Worm (Caenorhabditis elegans) whole organism, late embryonic: Measurements from ENCODE around the gene Y36E3A.2.

Experiments used
- K09A11.1 ChIP-seq: sonication (generic microtip); optimal IDR thresholded peaks from 2 replicates; lab custom pipeline; 2017; ENCODE audit warnings: antibody characterized with exemption, mild to moderate bottlenecking, missing genetic modification characterization, missing compliant biosample characterization; ENCODE audit not compliant: insufficient read depth
- ahr-1 ChIP-seq: sonication (generic microtip); optimal IDR thresholded peaks from 2 replicates; lab custom pipeline; 2016; ENCODE audit warnings: missing genetic modification characterization, missing compliant biosample characterization
- ama-1 ChIP-seq: fragments of 150-350 bp; optimal IDR thresholded peaks from 2 replicates; lab custom pipeline; 2014
- ceh-6 ChIP-seq: fragments of 200-800 bp; sonication (Bioruptor generic); optimal IDR thresholded peaks from 2 replicates; lab custom pipeline; 2018; ENCODE audit warnings: mild to moderate bottlenecking, missing genetic modification characterization, missing compliant biosample characterization
- ceh-9 ChIP-seq: sonication (generic microtip); optimal IDR thresholded peaks from 2 replicates; lab custom pipeline; 2016; ENCODE audit warnings: mild to moderate bottlenecking, missing genetic modification characterization, inconsistent platforms, missing compliant biosample characterization
- elt-2 ChIP-seq: sonication (generic microtip); optimal IDR thresholded peaks from 2 replicates; lab custom pipeline; 2016; ENCODE audit warnings: missing genetic modification reagents, missing genetic modification characterization, missing compliant biosample characterization
- ets-4 ChIP-seq: sonication (generic microtip); optimal IDR thresholded peaks from 2 replicates; lab custom pipeline; 2016; ENCODE audit warnings: missing genetic modification characterization, missing compliant biosample characterization
- nhr-11 ChIP-seq: fragments of 150-350 bp; optimal IDR thresholded peaks from 2 replicates; lab custom pipeline; 2014; ENCODE audit warnings: missing biosample characterization, missing genetic modification characterization
- pax-1 ChIP-seq: fragments of 150-350 bp; optimal IDR thresholded peaks from 2 replicates; lab custom pipeline; 2014; ENCODE audit warnings: missing biosample characterization, missing genetic modification characterization
- pha-2 ChIP-seq: sonication (generic microtip); optimal IDR thresholded peaks from 2 replicates; lab custom pipeline; 2017; ENCODE audit warnings: mild to moderate bottlenecking, missing genetic modification characterization, missing compliant biosample characterization

- TF ChIP-seq pax-1 (tag; lab: Kevin White, UChicago) (no peak), ceh-6 (GFP tag; lab: Kevin White, UChicago) (no peak), ahr-1 (tag; lab: Kevin White, UChicago) (no peak), nhr-11 (tag; lab: Kevin White, UChicago) (no peak), ceh-9 (no peak), pha-2 (tag; lab: Kevin White, UChicago) (no peak), elt-2 (no peak), ets-4 (tag; lab: Kevin White, UChicago) (no peak), K09A11.1 (tag; lab: Kevin White, UChicago) (no peak), ama-1 (lab: Kevin White, UChicago) (no peak)
These were observed 5.6 kb downstream of the Y36E3A.2 start for ce11 chrV:15431322-15432052.
